Fruit fly (Drosophila melanogaster) whole organism, wandering third instar larva: ENCODE results near the gene Mad.

ENCODE experiments used
- Abd-B ChIP-seq: fragments of >200 bp; optimal IDR thresholded peaks from 2 replicates; lab custom pipeline; 2017; ENCODE audit warnings: missing biosample characterization, missing genetic modification characterization
- CG9705 ChIP-seq: fragments of 200-800 bp; sonication (Bioruptor generic); optimal IDR thresholded peaks from 2 replicates; lab custom pipeline; 2018; ENCODE audit warnings: missing biosample characterization, mild to moderate bottlenecking, missing genetic modification characterization
- CrebA ChIP-seq: fragments of 200-800 bp; sonication (Bioruptor generic); optimal IDR thresholded peaks from 2 replicates; lab custom pipeline; 2016; ENCODE audit warnings: missing biosample characterization, mild to moderate bottlenecking, missing genetic modification characterization, borderline replicate concordance
- Dfd ChIP-seq: fragments of >200 bp; optimal IDR thresholded peaks from 2 replicates; lab custom pipeline; 2017; ENCODE audit warnings: missing biosample characterization, missing genetic modification characterization
- Dif ChIP-seq: fragments of 200-275, 200-300 bp; sonication (Bioruptor generic); optimal IDR thresholded peaks from 2 replicates; lab custom pipeline; 2018; ENCODE audit warnings: missing biosample characterization, missing genetic modification characterization; ENCODE audit not compliant: partially characterized antibody
- GATAd ChIP-seq: sonication (Bioruptor generic); optimal IDR thresholded peaks from 2 replicates; lab custom pipeline; 2016; ENCODE audit warnings: missing biosample characterization, missing genetic modification characterization
- Hnf4 ChIP-seq: fragments of 200-800 bp; sonication (Bioruptor generic); optimal IDR thresholded peaks from 2 replicates; lab custom pipeline; 2016; ENCODE audit warnings: missing biosample characterization, mild to moderate bottlenecking, missing genetic modification characterization
- Hr78 ChIP-seq: fragments of >200 bp; optimal IDR thresholded peaks from 2 replicates; lab custom pipeline; 2017; ENCODE audit warnings: missing biosample characterization, missing genetic modification characterization
- Hr83 ChIP-seq: fragments of 200-300 bp; sonication (Bioruptor generic); optimal IDR thresholded peaks from 2 replicates; lab custom pipeline; 2016; ENCODE audit warnings: missing biosample characterization, mild to moderate bottlenecking, missing genetic modification characterization, moderate library complexity; ENCODE audit not compliant: poor library complexity, severe bottlenecking
- Mio ChIP-seq: sonication (Bioruptor generic); optimal IDR thresholded peaks from 2 replicates; lab custom pipeline; 2016; ENCODE audit warnings: missing biosample characterization, missing genetic modification characterization
- Myc ChIP-seq: fragments of >200 bp; optimal IDR thresholded peaks from 2 replicates; lab custom pipeline; 2017
- OdsH ChIP-seq: fragments of 200-800 bp; sonication (Bioruptor generic); optimal IDR thresholded peaks from 2 replicates; lab custom pipeline; 2016; ENCODE audit warnings: missing biosample characterization, mild to moderate bottlenecking, missing genetic modification characterization
- Rel ChIP-seq, 2 experiments: fragments of 200-800 bp; sonication (Bioruptor generic) in 1 of 2; optimal IDR thresholded peaks; 2 replicates in 1 of 2; 3 replicates in 1 of 2; lab custom pipeline; 2016 to 2019; ENCODE audit warnings: mild to moderate bottlenecking in 2 of 2, missing biosample characterization in 2 of 2, missing genetic modification characterization in 2 of 2, moderate library complexity in 1 of 2
- Sp1 ChIP-seq: fragments of 200-800 bp; sonication (Bioruptor generic); optimal IDR thresholded peaks from 3 replicates; lab custom pipeline; 2019; ENCODE audit warnings: missing biosample characterization, mild to moderate bottlenecking, missing genetic modification characterization, moderate library complexity
- Vsx2 ChIP-seq: fragments of 200-300, 225-300 bp; sonication (Bioruptor generic); optimal IDR thresholded peaks from 2 replicates; lab custom pipeline; 2018; ENCODE audit warnings: missing biosample characterization, missing genetic modification characterization; ENCODE audit not compliant: partially characterized antibody
- br ChIP-seq: fragments of 200-800 bp; sonication (Bioruptor generic); optimal IDR thresholded peaks from 2 replicates; lab custom pipeline; 2016; ENCODE audit warnings: missing biosample characterization, missing genetic modification characterization
- brk ChIP-seq: fragments of 200-800 bp; sonication (Bioruptor generic); optimal IDR thresholded peaks from 2 replicates; lab custom pipeline; 2016; ENCODE audit warnings: missing biosample characterization, mild to moderate bottlenecking, missing genetic modification characterization
- dl ChIP-seq, 2 experiments: fragments of 175-275, 200-275 bp in 1 of 2; fragments of 200-275 bp in 1 of 2; sonication (Bioruptor generic); optimal IDR thresholded peaks; lab custom pipeline; 2018; ENCODE audit warnings: mild to moderate bottlenecking in 2 of 2, missing biosample characterization in 2 of 2, missing genetic modification characterization in 2 of 2, moderate library complexity in 2 of 2; ENCODE audit not compliant: partially characterized antibody in 2 of 2, insufficient read depth in 1 of 2
- dmrt93B ChIP-seq: fragments of 200-800 bp; sonication (Bioruptor generic); optimal IDR thresholded peaks from 2 replicates; lab custom pipeline; 2018; ENCODE audit warnings: missing biosample characterization, mild to moderate bottlenecking, missing genetic modification characterization
- dsf ChIP-seq: sonication (Bioruptor generic); optimal IDR thresholded peaks from 2 replicates; lab custom pipeline; 2016; ENCODE audit warnings: missing biosample characterization, missing genetic modification characterization, borderline replicate concordance
- ey ChIP-seq: fragments of 200-800 bp; sonication (Bioruptor generic); optimal IDR thresholded peaks from 2 replicates; lab custom pipeline; 2016; ENCODE audit warnings: missing biosample characterization, missing genetic modification characterization
- fru ChIP-seq: fragments of 200-800 bp; sonication (Bioruptor generic); optimal IDR thresholded peaks from 3 replicates; lab custom pipeline; 2016; ENCODE audit warnings: missing biosample characterization, mild to moderate bottlenecking, missing genetic modification characterization
- h ChIP-seq: fragments of 200-800 bp; sonication (Bioruptor generic); optimal IDR thresholded peaks from 3 replicates; lab custom pipeline; 2016; ENCODE audit warnings: missing biosample characterization, mild to moderate bottlenecking, missing genetic modification characterization
- lola ChIP-seq: fragments of >200 bp; optimal IDR thresholded peaks from 2 replicates; lab custom pipeline; 2017; ENCODE audit warnings: missing biosample characterization, missing genetic modification characterization
- pan ChIP-seq: fragments of >200 bp; optimal IDR thresholded peaks from 2 replicates; lab custom pipeline; 2017
- rgr ChIP-seq: fragments of 200-800 bp; sonication (Bioruptor generic); optimal IDR thresholded peaks from 3 replicates; lab custom pipeline; 2016; ENCODE audit warnings: missing biosample characterization, mild to moderate bottlenecking, missing genetic modification characterization
- sage ChIP-seq: fragments of 200-800 bp; sonication (Bioruptor generic); optimal IDR thresholded peaks from 2 replicates; lab custom pipeline; 2016; ENCODE audit warnings: missing biosample characterization, mild to moderate bottlenecking, missing genetic modification characterization
- sv ChIP-seq: fragments of 200-800 bp; sonication (Bioruptor generic); optimal IDR thresholded peaks from 3 replicates; lab custom pipeline; 2016; ENCODE audit warnings: missing biosample characterization, missing genetic modification characterization
- tai ChIP-seq: sonication (Bioruptor generic); optimal IDR thresholded peaks from 2 replicates; lab custom pipeline; 2016; ENCODE audit warnings: missing biosample characterization, missing genetic modification characterization
- usp ChIP-seq: fragments of >200 bp; optimal IDR thresholded peaks from 2 replicates; lab custom pipeline; 2017; ENCODE audit warnings: missing biosample characterization, missing genetic modification characterization

The Mad gene

dm6 chr2L:3170949-3171579 lies 11.6 kb upstream of the Mad start, which contains the start of gene CG44002:
TSS of gene CG44002 (minus strand) at chr2L:3171092.
- TF ChIP-seq dl (GFP tag; optimal IDR thresholded peaks at IDR 0.05; lab: Kevin White, UChicago; ENCODE audit: insufficient read depth in 1 of 2, partially characterized antibody in 2 of 2) (no peak), Dif (GFP tag; lab: Kevin White, UChicago) (no peak), brk (GFP tag; lab: Kevin White, UChicago) (peak; percentile 10), Myc (lab: Kevin White, UChicago) (no peak), Hnf4 (peak; percentile 31), h (GFP tag; lab: Kevin White, UChicago) (peak; percentile 4), rgr (no peak), Hr78 (GFP tag; lab: Kevin White, UChicago) (no peak), sage (GFP tag; lab: Kevin White, UChicago) (peak; percentile 46), usp (GFP tag; lab: Kevin White, UChicago) (no peak), Rel (GFP tag; optimal IDR thresholded peaks at IDR 0.05; lab: Kevin White, UChicago) (no peak), Rel (tag; optimal IDR thresholded peaks at IDR 0.05; lab: Kevin White, UChicago) (no peak)

- no peak for TF ChIP-seq Dfd (GFP tag; lab: Kevin White, UChicago)
- TF ChIP-seq usp (GFP tag; lab: Kevin White, UChicago), result no peak
- no peak for TF ChIP-seq lola (GFP tag; lab: Kevin White, UChicago)
- no peak for TF ChIP-seq Mio (GFP tag; lab: Kevin White, UChicago)
- TF ChIP-seq ey (GFP tag; lab: Kevin White, UChicago), result no peak
- TF ChIP-seq OdsH (GFP tag; lab: Kevin White, UChicago), result no peak
- no peak for TF ChIP-seq pan (lab: Kevin White, UChicago)
- TF ChIP-seq Hr83 (GFP tag; lab: Kevin White, UChicago), result no peak
- no peak for TF ChIP-seq br (GFP tag; lab: Kevin White, UChicago)
- no peak for TF ChIP-seq Vsx2
- TF ChIP-seq Abd-B (GFP tag; lab: Kevin White, UChicago), result no peak
- TF ChIP-seq dmrt93B (GFP tag; lab: Kevin White, UChicago), result no peak
- TF ChIP-seq dl (GFP tag; optimal IDR thresholded peaks at IDR 0.05; lab: Kevin White, UChicago; ENCODE audit: insufficient read depth in 1 of 2, partially characterized antibody in 2 of 2), result no peak
- TF ChIP-seq GATAd (GFP tag; lab: Kevin White, UChicago), result no peak
- no peak for TF ChIP-seq sv (GFP tag; lab: Kevin White, UChicago)
Observed at dm6 chr2L:3166710-3167109, 7.3 kb upstream of the Mad start.

DNA sequence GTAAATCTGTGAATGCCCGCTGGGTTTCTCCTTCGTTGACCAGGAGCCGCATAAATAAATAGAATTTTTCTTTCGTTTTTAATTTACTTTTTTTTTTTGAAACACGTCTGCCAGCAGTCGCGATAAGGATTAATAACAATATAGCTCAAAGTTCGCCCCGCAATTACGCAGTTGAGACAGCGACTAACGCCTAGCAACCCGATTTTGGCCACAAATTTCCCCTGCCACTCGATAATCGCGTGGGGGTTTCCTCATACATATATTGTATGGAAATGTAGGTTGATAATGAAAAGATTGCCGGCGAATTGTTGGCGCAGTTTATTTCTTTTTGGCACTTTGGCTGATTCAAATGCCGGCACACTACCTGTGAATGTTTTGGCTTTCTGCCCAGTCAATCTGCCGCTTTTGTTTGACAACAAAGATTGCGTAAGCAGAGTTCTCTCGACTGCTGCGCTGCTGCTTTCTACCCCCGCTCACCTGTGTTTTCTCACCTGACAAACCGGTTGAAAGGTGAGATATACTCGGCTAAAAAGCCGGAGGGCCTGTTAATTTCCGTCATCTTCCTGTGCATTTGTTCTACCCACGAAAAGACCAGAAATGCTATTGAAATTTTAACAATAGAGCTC lies 5.7 kb upstream of the Mad start:
- no peak for TF ChIP-seq Rel (GFP tag; optimal IDR thresholded peaks at IDR 0.05; lab: Kevin White, UChicago)
- peak; percentile 99 for TF ChIP-seq Rel (tag; optimal IDR thresholded peaks at IDR 0.05; lab: Kevin White, UChicago)
- TF ChIP-seq fru, result no peak
- TF ChIP-seq Hnf4, result peak; percentile 34
- TF ChIP-seq Hr83 (GFP tag; lab: Kevin White, UChicago), result peak; percentile 62
- no peak for TF ChIP-seq dsf
- TF ChIP-seq Dif (GFP tag; lab: Kevin White, UChicago), result peak; percentile 7
- no peak for TF ChIP-seq br (GFP tag; lab: Kevin White, UChicago)
- TF ChIP-seq Sp1 (GFP tag; lab: Kevin White, UChicago), result no peak
- no peak for TF ChIP-seq tai (GFP tag; lab: Kevin White, UChicago)

DNA sequence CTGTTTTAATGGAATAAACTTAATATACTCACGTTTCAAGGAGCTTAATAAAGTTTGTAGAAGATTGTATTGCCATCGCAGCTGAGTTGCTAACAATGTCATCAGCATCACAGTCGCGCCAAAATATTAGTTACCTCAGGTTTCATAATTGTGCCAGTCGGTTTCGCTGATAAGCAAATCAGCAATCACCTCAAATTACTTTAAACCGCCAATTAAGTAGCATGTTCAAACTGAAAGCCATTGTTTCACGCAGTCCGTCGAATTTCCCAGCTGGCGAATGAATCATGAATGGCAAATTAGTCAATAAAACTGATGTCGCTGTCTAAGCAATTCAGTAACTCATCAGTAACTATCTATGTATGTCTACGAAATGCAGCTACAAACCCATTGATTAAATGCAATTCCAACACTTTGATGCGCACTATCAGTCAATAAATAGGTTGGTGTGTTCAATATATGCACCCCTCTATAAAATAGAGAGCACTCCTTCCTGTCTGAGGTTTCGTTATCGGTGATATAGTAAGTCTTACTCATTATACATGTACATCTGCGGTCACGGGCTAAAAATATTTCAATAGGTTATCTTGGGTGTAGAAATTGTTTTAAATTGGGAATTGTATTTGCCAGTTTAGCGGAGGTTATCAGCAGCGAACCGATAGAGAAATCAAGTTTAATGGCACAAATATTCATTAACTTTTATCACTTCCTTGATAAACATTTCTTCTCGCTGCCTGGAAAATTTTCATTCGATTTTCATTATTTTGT lies 5.0 kb upstream of the Mad start:
- TF ChIP-seq Dif (GFP tag; lab: Kevin White, UChicago), result no peak
- no peak for TF ChIP-seq OdsH (GFP tag; lab: Kevin White, UChicago)
- no peak for TF ChIP-seq pan (lab: Kevin White, UChicago)
- no peak for TF ChIP-seq Myc (lab: Kevin White, UChicago)
- TF ChIP-seq CG9705 (GFP tag; lab: Kevin White, UChicago), result no peak
- no peak for TF ChIP-seq CrebA (GFP tag; lab: Kevin White, UChicago)
- no peak for TF ChIP-seq fru
- TF ChIP-seq Hr83 (GFP tag; lab: Kevin White, UChicago), result no peak
- no peak for TF ChIP-seq Abd-B (GFP tag; lab: Kevin White, UChicago)
- no peak for TF ChIP-seq h (GFP tag; lab: Kevin White, UChicago)
- no peak for TF ChIP-seq Rel (GFP tag; optimal IDR thresholded peaks at IDR 0.05; lab: Kevin White, UChicago)
- no peak for TF ChIP-seq Rel (tag; optimal IDR thresholded peaks at IDR 0.05; lab: Kevin White, UChicago)
- TF ChIP-seq Dfd (GFP tag; lab: Kevin White, UChicago), result no peak
- TF ChIP-seq brk (GFP tag; lab: Kevin White, UChicago), result no peak
- TF ChIP-seq ey (GFP tag; lab: Kevin White, UChicago), result no peak
- no peak for TF ChIP-seq sage (GFP tag; lab: Kevin White, UChicago)
- TF ChIP-seq dl (GFP tag; optimal IDR thresholded peaks at IDR 0.05; lab: Kevin White, UChicago; ENCODE audit: insufficient read depth in 1 of 2, partially characterized antibody in 2 of 2), result no peak
